Worm (Caenorhabditis elegans): ENCODE results near the gene C30B5.17.

Gene C30B5.17

ce11 chrII:6248503-6248902 is 45.7 kb upstream of the C30B5.17 start (continued):
- peak; percentile 40 for TF ChIP-seq atf-7 (tag; optimal IDR thresholded peaks at IDR 0.05)
- TF ChIP-seq egrh-3 (GFP tag; IDR thresholded peaks at IDR 0.05), result peak; percentile 17; the same call in 1 of the 2 replicates
- no peak for TF ChIP-seq Y53G8AR.9 (GFP tag; conservative IDR thresholded peaks at IDR 0.05)

ce11 chrII:6248029-6248428 is 45.2 kb upstream of the C30B5.17 start:
- TF ChIP-seq ceh-27 (GFP tag; optimal IDR thresholded peaks at IDR 0.05), result no peak
- no peak for TF ChIP-seq attf-6 (GFP tag; IDR thresholded peaks at IDR 0.05)
- no peak for TF ChIP-seq madf-6 (GFP tag; IDR thresholded peaks at IDR 0.05)
- no peak for TF ChIP-seq efl-1 (GFP tag; optimal IDR thresholded peaks at IDR 0.05)
- TF ChIP-seq B0261.1 (tag; optimal IDR thresholded peaks at IDR 0.05), result peak; percentile 0
- no peak for TF ChIP-seq nhr-27 (tag; optimal IDR thresholded peaks at IDR 0.05)

ce11 chrII:6247011-6247410 is 44.2 kb upstream of the C30B5.17 start, which contains the start of gene T24H7.2:
Gene T24H7.2 (plus strand): TSS chrII:6247311.
- TF ChIP-seq cebp-1 (GFP tag; IDR thresholded peaks at IDR 0.05) (no peak), cebp-1 (tag; optimal IDR thresholded peaks at IDR 0.05) (no peak), mel-28 (tag; optimal IDR thresholded peaks at IDR 0.05; ENCODE audit: borderline replicate concordance) (no peak), Y56A3A.18 (GFP tag; IDR thresholded peaks at IDR 0.05) (no peak), die-1 (tag; optimal IDR thresholded peaks at IDR 0.05) (no peak), somi-1 (GFP tag; optimal IDR thresholded peaks at IDR 0.05) (no peak), bed-2 (GFP tag; IDR thresholded peaks at IDR 0.05) (no peak)

DNA sequence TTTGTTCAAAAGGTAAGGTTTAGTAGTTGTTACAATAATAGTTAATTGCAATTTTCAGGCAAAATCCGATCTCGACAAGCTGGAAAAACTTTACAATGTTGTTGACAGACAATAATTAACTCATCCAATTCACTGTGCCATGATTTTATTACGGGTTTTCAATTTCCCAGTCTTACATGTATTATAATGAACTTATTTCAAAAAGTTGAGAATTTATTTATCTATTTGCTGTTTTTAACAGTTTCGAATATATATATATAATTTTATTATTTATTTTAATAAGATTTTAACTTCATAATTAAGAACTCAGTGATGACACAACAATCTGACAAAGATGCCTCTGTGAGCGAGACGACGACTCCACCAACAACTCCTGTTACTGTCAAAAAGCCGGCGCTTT is 43.2 kb upstream of the C30B5.17 start, which contains the start of gene lelo-1:
TSS of gene lelo-1 (plus strand) at position 301 of the 400 bp plus-strand sequence.
- TF ChIP-seq snpc-1.3 (tag; optimal IDR thresholded peaks at IDR 0.05; ENCODE audit: insufficient read depth) (no peak), tbp1 (GFP tag; optimal IDR thresholded peaks at IDR 0.05) (no peak), akir-1 (GFP tag; optimal IDR thresholded peaks at IDR 0.05) (no peak), aptf-3 (GFP tag; IDR thresholded peaks at IDR 0.05) (no peak), unc-62 (GFP tag; optimal IDR thresholded peaks at IDR 0.05) (no peak), Y53G8AR.9 (GFP tag; conservative IDR thresholded peaks at IDR 0.05) (no peak), madf-10 (tag; optimal IDR thresholded peaks at IDR 0.05) (no peak), sdz-38 (tag; optimal IDR thresholded peaks at IDR 0.05) (no peak), madf-8 (GFP tag; conservative IDR thresholded peaks at IDR 0.05) (no peak)

ce11 chrII:6245199-6245702 is 42.4 kb upstream of the C30B5.17 start, which contains the start of gene blos-4:
Gene blos-4 (plus strand): TSS chrII:6245249.
- no peak for TF ChIP-seq nhr-27 (tag; optimal IDR thresholded peaks at IDR 0.05)
- no peak for TF ChIP-seq him-1 (tag; optimal IDR thresholded peaks at IDR 0.05)
- no peak for TF ChIP-seq hmg-20 (GFP tag; IDR thresholded peaks at IDR 0.05)
- TF ChIP-seq K11D2.4 (GFP tag; IDR thresholded peaks at IDR 0.05), result no peak
- no peak for TF ChIP-seq ztf-28 (GFP tag; IDR thresholded peaks at IDR 0.05)
- TF ChIP-seq aptf-3 (GFP tag; IDR thresholded peaks at IDR 0.05), result no peak
- TF ChIP-seq lag-1 (GFP tag; IDR thresholded peaks at IDR 0.05), result no peak
- TF ChIP-seq egl-44 (GFP tag; IDR thresholded peaks at IDR 0.05), result no peak
- TF ChIP-seq nhr-179 (tag; optimal IDR thresholded peaks at IDR 0.05), result no peak
- no peak for TF ChIP-seq nhr-80 (tag; optimal IDR thresholded peaks at IDR 0.05)

All from whole organism, young adult.